Worm (Caenorhabditis elegans): ENCODE measurements around the gene Y116A8C.43.

Gene Y116A8C.43

ce11 chrIV:17118585-17118984 lies 29.9 kb downstream of the Y116A8C.43 start, which contains the start of gene uaf-2 (continued):
- no peak for TF ChIP-seq snpc-4 (tag; optimal IDR thresholded peaks at IDR 0.05)
- no peak for TF ChIP-seq pag-3 (tag; optimal IDR thresholded peaks at IDR 0.05; ENCODE audit: borderline replicate concordance, insufficient read depth)
- TF ChIP-seq unc-86 (tag; optimal IDR thresholded peaks at IDR 0.05) = no peak
- TF ChIP-seq elt-3 (tag; optimal IDR thresholded peaks at IDR 0.05) = no peak
- TF ChIP-seq elt-2 (tag; optimal IDR thresholded peaks at IDR 0.05) = no peak
- no peak for TF ChIP-seq isw-1 (GFP tag; IDR thresholded peaks at IDR 0.05)
- TF ChIP-seq alr-1 (tag; optimal IDR thresholded peaks at IDR 0.05; ENCODE audit: borderline replicate concordance) = no peak
- TF ChIP-seq egl-27 (tag; optimal IDR thresholded peaks at IDR 0.05) = no peak
- TF ChIP-seq rnt-1 (tag; optimal IDR thresholded peaks at IDR 0.05) = peak; percentile 60
- peak; percentile 41 for TF ChIP-seq nhr-47 (tag; optimal IDR thresholded peaks at IDR 0.05)
- TF ChIP-seq irx-1 (tag; optimal IDR thresholded peaks at IDR 0.05) = no peak
- TF ChIP-seq fos-1 (tag; optimal IDR thresholded peaks at IDR 0.05) = no peak
- no peak for TF ChIP-seq ces-1 (GFP tag; optimal IDR thresholded peaks at IDR 0.05)
- no peak for TF ChIP-seq lin-14 (GFP tag; optimal IDR thresholded peaks at IDR 0.05)
- no peak for TF ChIP-seq lin-13 (GFP tag; optimal IDR thresholded peaks at IDR 0.05)
- peak; percentile 51 for TF ChIP-seq snu-23 (GFP tag; optimal IDR thresholded peaks at IDR 0.05)
- TF ChIP-seq nhr-11 (tag; optimal IDR thresholded peaks at IDR 0.05) = no peak
- peak; percentile 6 for TF ChIP-seq F16B12.6 (tag; optimal IDR thresholded peaks at IDR 0.05)
- TF ChIP-seq vab-15 (tag; optimal IDR thresholded peaks at IDR 0.05) = no peak
- TF ChIP-seq nhr-77 (tag; optimal IDR thresholded peaks at IDR 0.05) = no peak
- no peak for TF ChIP-seq hlh-17 (GFP tag; optimal IDR thresholded peaks at IDR 0.05; ENCODE audit: borderline replicate concordance)
- peak; percentile 42 to 48 for TF ChIP-seq efl-1 (optimal IDR thresholded peaks at IDR 0.05)
- TF ChIP-seq efl-1 (GFP tag; optimal IDR thresholded peaks at IDR 0.05 in 1 of 2) = peak; percentile 39 to 91
- TF ChIP-seq C34B4.2 (tag; optimal IDR thresholded peaks at IDR 0.05) = no peak
- TF ChIP-seq ceh-88 (GFP tag; IDR thresholded peaks at IDR 0.05) = no peak
- no peak for TF ChIP-seq nhr-76 (tag; optimal IDR thresholded peaks at IDR 0.05)
- TF ChIP-seq lsy-2 (tag; optimal IDR thresholded peaks at IDR 0.05) = peak in 1 of 2 experiments; percentile 52
- TF ChIP-seq sox-4 (tag; optimal IDR thresholded peaks at IDR 0.05) = no peak
- TF ChIP-seq ztf-11 (tag; optimal IDR thresholded peaks at IDR 0.05) = no peak
- TF ChIP-seq C04F5.9 (tag; optimal IDR thresholded peaks at IDR 0.05) = no peak
- TF ChIP-seq nhr-20 (tag; optimal IDR thresholded peaks at IDR 0.05) = peak; percentile 28
- no peak for TF ChIP-seq pqm-1 (tag; optimal IDR thresholded peaks at IDR 0.05)
- no peak for TF ChIP-seq fkh-8 (tag; optimal IDR thresholded peaks at IDR 0.05)
- peak; percentile 46 for TF ChIP-seq nhr-71 (tag; optimal IDR thresholded peaks at IDR 0.05)
- no peak for TF ChIP-seq aly-2 (tag; optimal IDR thresholded peaks at IDR 0.05)
- 0 out of 2 replicates have a peak, but pooled peaks have one; percentile 23 for TF ChIP-seq nhr-19 (GFP tag; conservative IDR thresholded peaks at IDR 0.05)
- peak; percentile 10 for TF ChIP-seq skn-1 (tag; optimal IDR thresholded peaks at IDR 0.05)
- no peak for TF ChIP-seq ama-1 (optimal IDR thresholded peaks at IDR 0.05)
- peak; percentile 5 for TF ChIP-seq nhr-90 (tag; optimal IDR thresholded peaks at IDR 0.05; ENCODE audit: poor library complexity)
- no peak for TF ChIP-seq nhr-12 (tag; optimal IDR thresholded peaks at IDR 0.05)
- TF ChIP-seq sptf-1 (tag; optimal IDR thresholded peaks at IDR 0.05) = no peak
- no peak for TF ChIP-seq fkh-4 (tag; optimal IDR thresholded peaks at IDR 0.05; ENCODE audit: borderline replicate concordance)
- TF ChIP-seq ceh-90 (tag; optimal IDR thresholded peaks at IDR 0.05) = no peak
- TF ChIP-seq unc-130 (tag; optimal IDR thresholded peaks at IDR 0.05) = no peak
- TF ChIP-seq C16A3.4 (tag; optimal IDR thresholded peaks at IDR 0.05) = peak; percentile 33
- peak; percentile 17 to 51 for TF ChIP-seq lin-35 (GFP tag; optimal IDR thresholded peaks at IDR 0.05)
- TF ChIP-seq dsc-1 (tag; optimal IDR thresholded peaks at IDR 0.05) = no peak
- TF ChIP-seq nhr-28 (tag; optimal IDR thresholded peaks at IDR 0.05) = no peak
- TF ChIP-seq nhr-237 (tag; optimal IDR thresholded peaks at IDR 0.05) = no peak
- peak; percentile 0 for TF ChIP-seq xbp-1 (tag; optimal IDR thresholded peaks at IDR 0.05)

Data from whole organism, L1 larva.